Worm (Caenorhabditis elegans): ENCODE data around the gene igdb-2.

igdb-2 gene

DNA sequence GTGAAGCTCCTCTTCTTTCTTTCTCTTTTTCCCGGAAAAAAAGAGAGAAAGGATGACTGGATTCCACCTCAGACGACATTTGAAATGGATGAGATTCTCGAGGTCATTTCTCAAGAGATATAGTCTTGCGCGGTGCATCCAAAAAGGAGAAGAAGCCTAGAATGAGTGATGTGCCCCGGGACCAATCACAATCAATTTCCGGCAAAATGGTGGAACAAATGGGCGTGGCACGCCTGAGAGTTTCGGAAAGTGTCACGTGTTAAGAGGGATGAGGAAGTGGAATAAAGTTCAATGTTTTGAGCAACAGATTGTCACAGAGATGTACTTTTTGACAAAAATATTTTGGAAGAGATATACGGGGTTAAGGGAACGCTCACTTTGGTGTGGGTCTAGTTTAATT lies 42.9 kb upstream of the igdb-2 start (continued):
- TF ChIP-seq dpl-1 (GFP tag; optimal IDR thresholded peaks at IDR 0.05) = no peak

DNA sequence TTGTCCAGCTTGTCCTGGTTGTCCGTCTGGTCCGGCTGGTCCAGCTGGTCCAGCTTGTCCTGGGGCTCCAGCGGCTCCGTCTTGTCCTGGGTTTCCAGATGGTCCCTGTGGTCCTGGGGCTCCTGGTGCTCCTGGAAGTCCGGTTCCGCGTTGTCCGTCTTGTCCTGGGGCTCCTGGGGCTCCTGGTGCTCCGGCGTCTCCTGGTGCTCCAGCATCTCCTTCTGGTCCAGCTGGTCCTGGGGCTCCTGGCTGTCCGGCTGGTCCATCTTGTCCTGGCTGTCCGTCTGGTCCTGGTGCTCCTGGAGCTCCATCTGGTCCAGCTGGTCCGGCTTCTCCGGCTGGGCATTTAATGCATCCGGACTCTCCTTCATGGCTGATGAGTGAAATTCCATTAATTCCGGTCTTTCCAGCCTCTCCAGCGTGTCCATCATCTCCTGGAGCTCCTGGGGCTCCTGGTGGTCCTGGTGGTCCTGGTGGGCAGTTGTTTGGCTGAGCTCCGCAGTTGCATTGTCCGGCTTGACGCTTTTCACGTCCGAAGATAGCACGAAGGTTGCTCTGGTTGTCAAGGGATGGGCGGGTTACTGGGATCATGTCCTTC lies 40.7 kb upstream of the igdb-2 start:
- TF ChIP-seq lin-39 (tag; optimal IDR thresholded peaks at IDR 0.05) = no peak
- TF ChIP-seq vab-7 (GFP tag; IDR thresholded peaks at IDR 0.05) = no peak
- TF ChIP-seq T26A8.4 (GFP tag; IDR thresholded peaks at IDR 0.05) = peak; percentile 47; the same call in 1 of the 2 replicates
- peak; percentile 49 for TF ChIP-seq hlh-11 (tag; optimal IDR thresholded peaks at IDR 0.05)
- TF ChIP-seq F10B5.3 (tag; optimal IDR thresholded peaks at IDR 0.05) = no peak
- TF ChIP-seq saeg-2 (GFP tag; IDR thresholded peaks at IDR 0.05) = 0 out of 2 replicates have a peak, but pooled peaks have one; percentile 36
- no peak for TF ChIP-seq ceh-82 (tag; optimal IDR thresholded peaks at IDR 0.05)
- 0 out of 2 replicates have a peak, but pooled peaks have one; percentile 13 for TF ChIP-seq php-3 (GFP tag; IDR thresholded peaks at IDR 0.05)
- TF ChIP-seq rbr-2 (tag; optimal IDR thresholded peaks at IDR 0.05) = no peak
- TF ChIP-seq F44E2.7 (GFP tag; IDR thresholded peaks at IDR 0.05) = 0 out of 2 replicates have a peak, but pooled peaks have one; percentile 32
- no peak for TF ChIP-seq ceh-28 (tag; optimal IDR thresholded peaks at IDR 0.05)
- TF ChIP-seq unc-39 (tag; optimal IDR thresholded peaks at IDR 0.05) = no peak
- TF ChIP-seq set-16 (GFP tag; IDR thresholded peaks at IDR 0.05) = peak; percentile 99
- no peak for TF ChIP-seq fos-1 (tag; optimal IDR thresholded peaks at IDR 0.05)
- TF ChIP-seq daf-8 (GFP tag; IDR thresholded peaks at IDR 0.05) = no peak
- no peak for TF ChIP-seq nhr-76 (tag; optimal IDR thresholded peaks at IDR 0.05)
- no peak for TF ChIP-seq nhr-237 (tag; optimal IDR thresholded peaks at IDR 0.05)
- TF ChIP-seq lin-29 (GFP tag; IDR thresholded peaks at IDR 0.05) = 0 out of 2 replicates have a peak, but pooled peaks have one; percentile 17
- TF ChIP-seq mdt-29 (GFP tag; IDR thresholded peaks at IDR 0.05) = no peak
- TF ChIP-seq snpc-1.2 (GFP tag; IDR thresholded peaks at IDR 0.05) = 0 out of 2 replicates have a peak, but pooled peaks have one; percentile 5
- no peak for TF ChIP-seq nhr-25 (tag; optimal IDR thresholded peaks at IDR 0.05; ENCODE audit: borderline replicate concordance, insufficient read depth)
- TF ChIP-seq spr-3 (GFP tag; optimal IDR thresholded peaks at IDR 0.05) = no peak
- TF ChIP-seq nhr-111 (GFP tag; optimal IDR thresholded peaks at IDR 0.05) = no peak
- no peak for TF ChIP-seq daf-16 (GFP tag; optimal IDR thresholded peaks at IDR 0.05)
- no peak for TF ChIP-seq daf-16 (tag; optimal IDR thresholded peaks at IDR 0.05)
- no peak for TF ChIP-seq ceh-44 (GFP tag; IDR thresholded peaks at IDR 0.05)
- no peak for TF ChIP-seq egl-27 (tag; optimal IDR thresholded peaks at IDR 0.05)
- TF ChIP-seq madf-5 (GFP tag; IDR thresholded peaks at IDR 0.05) = peak in 1 of 2 experiments; percentile 99; a peak in 2 of 4 replicates
- no peak for TF ChIP-seq ztf-7 (tag; optimal IDR thresholded peaks at IDR 0.05)

DNA sequence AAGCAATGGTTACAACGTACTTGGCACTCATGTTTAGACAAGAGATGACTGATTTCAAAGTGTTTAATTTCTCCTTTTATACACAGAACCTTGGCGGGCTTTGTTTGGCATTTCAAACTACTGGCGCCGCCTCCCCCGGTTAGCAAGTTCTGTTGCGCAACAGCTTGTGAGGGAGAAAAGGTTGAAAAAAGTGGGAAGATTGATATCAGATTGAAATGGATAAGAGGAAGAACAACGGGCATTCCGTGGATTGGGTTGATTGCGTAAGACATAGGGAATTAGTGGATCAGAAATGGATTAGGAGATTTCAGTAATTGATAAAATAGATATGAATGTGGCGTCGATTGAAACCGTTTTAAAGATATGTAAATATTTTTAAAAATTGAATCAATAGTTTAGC lies 40.0 kb upstream of the igdb-2 start, which contains the start of gene col-130:
Gene col-130, minus strand, starts transcription at position 50 of the 400 bp plus-strand sequence.
- TF ChIP-seq pqm-1 (tag; optimal IDR thresholded peaks at IDR 0.05) = no peak
- peak; percentile 2 for TF ChIP-seq mxl-3 (GFP tag; optimal IDR thresholded peaks at IDR 0.05)
- TF ChIP-seq aha-1 (tag) = peak; percentile 4

DNA sequence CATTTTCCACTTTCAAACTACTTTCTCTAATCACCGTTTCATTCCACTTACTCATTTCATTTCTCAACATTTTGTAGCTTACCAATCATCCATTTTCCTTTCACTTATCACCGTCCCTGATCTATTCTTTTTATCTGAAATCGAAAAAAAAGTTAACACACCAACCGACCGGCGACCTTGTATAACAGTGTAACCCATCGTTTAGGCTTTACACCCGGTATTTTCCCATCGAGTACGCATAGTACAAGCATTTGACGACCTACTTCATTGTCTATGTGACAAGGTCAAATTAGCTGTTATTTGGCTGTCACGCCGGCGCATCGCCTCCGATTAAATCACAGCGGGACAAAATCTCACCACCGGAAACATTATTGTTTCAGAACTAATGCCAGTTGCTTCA lies 39.0 kb upstream of the igdb-2 start:
- TF ChIP-seq unc-62 (GFP tag; optimal IDR thresholded peaks at IDR 0.05 in 1 of 2) (peak in 1 of 2 experiments; percentile 86), unc-62 (tag; optimal IDR thresholded peaks at IDR 0.05) (no peak), F44E2.7 (GFP tag; IDR thresholded peaks at IDR 0.05) (no peak), arid-1 (GFP tag; conservative IDR thresholded peaks at IDR 0.05) (no peak), ctbp-1 (GFP tag; IDR thresholded peaks at IDR 0.05) (no peak), nhr-237 (tag; optimal IDR thresholded peaks at IDR 0.05) (no peak), ceh-44 (GFP tag; IDR thresholded peaks at IDR 0.05) (no peak), dpl-1 (GFP tag; optimal IDR thresholded peaks at IDR 0.05) (no peak), aha-1 (tag) (peak; percentile 16), nhr-76 (tag; optimal IDR thresholded peaks at IDR 0.05) (no peak), ceh-62 (tag; optimal IDR thresholded peaks at IDR 0.05) (no peak), nhr-25 (tag; optimal IDR thresholded peaks at IDR 0.05; ENCODE audit: borderline replicate concordance, insufficient read depth) (peak; percentile 9), nhr-102 (tag; optimal IDR thresholded peaks at IDR 0.05) (no peak), fos-1 (tag; optimal IDR thresholded peaks at IDR 0.05) (no peak), mdl-1 (tag; optimal IDR thresholded peaks at IDR 0.05) (no peak), zip-11 (GFP tag; IDR thresholded peaks at IDR 0.05) (no peak), ces-1 (GFP tag; optimal IDR thresholded peaks at IDR 0.05) (no peak), tag-97 (GFP tag; IDR thresholded peaks at IDR 0.05) (no peak), duxl-1 (tag; optimal IDR thresholded peaks at IDR 0.05; ENCODE audit: poor library complexity) (no peak), madf-5 (GFP tag; IDR thresholded peaks at IDR 0.05) (no peak), lir-3 (tag; optimal IDR thresholded peaks at IDR 0.05) (no peak), dmd-6 (GFP tag; IDR thresholded peaks at IDR 0.05) (no peak), aly-2 (tag; optimal IDR thresholded peaks at IDR 0.05) (no peak)
